Worm (Caenorhabditis elegans) whole organism, mixed stage, embryonic: ENCODE results near the gene btb-9.

ENCODE experiments used
- M03D4.4 ChIP-seq: sonication (generic microtip); optimal IDR thresholded peaks from 2 replicates; lab custom pipeline; 2017; ENCODE audit warnings: mild to moderate bottlenecking, missing genetic modification characterization, missing compliant biosample characterization
- bed-3 ChIP-seq: fragments of 200-800 bp; sonication (Bioruptor generic); optimal IDR thresholded peaks from 3 replicates; lab custom pipeline; 2018; ENCODE audit warnings: mild to moderate bottlenecking, missing genetic modification characterization, moderate library complexity, missing compliant biosample characterization
- blmp-1 ChIP-seq: fragments of 150-350 bp; optimal IDR thresholded peaks from 2 replicates; lab custom pipeline; 2014; ENCODE audit warnings: missing biosample characterization, missing genetic modification characterization
- ceh-43 ChIP-seq: fragments of 200-800 bp; sonication (Bioruptor generic); optimal IDR thresholded peaks from 2 replicates; lab custom pipeline; 2018; ENCODE audit warnings: mild to moderate bottlenecking, missing genetic modification characterization, moderate library complexity, missing compliant biosample characterization
- ceh-83 ChIP-seq: fragments of 200-800 bp; sonication (Bioruptor generic); optimal IDR thresholded peaks from 2 replicates; lab custom pipeline; 2018; ENCODE audit warnings: mild to moderate bottlenecking, missing genetic modification characterization, missing compliant biosample characterization
- ces-1 ChIP-seq: fragments of 150-350 bp; optimal IDR thresholded peaks from 2 replicates; lab custom pipeline; 2014; ENCODE audit warnings: missing biosample characterization, missing genetic modification reagents, missing genetic modification characterization
- cnd-1 ChIP-seq: fragments of 200-800 bp; sonication (Bioruptor generic); optimal IDR thresholded peaks from 2 replicates; lab custom pipeline; 2018; ENCODE audit warnings: mild to moderate bottlenecking, missing genetic modification characterization, missing compliant biosample characterization
- drap-1 ChIP-seq: fragments of 200-800 bp; sonication (Bioruptor generic); optimal IDR thresholded peaks from 3 replicates; lab custom pipeline; 2018; ENCODE audit warnings: mild to moderate bottlenecking, missing genetic modification characterization, missing compliant biosample characterization
- elt-1 ChIP-seq: sonication (generic microtip); optimal IDR thresholded peaks from 2 replicates; lab custom pipeline; 2017; ENCODE audit warnings: missing genetic modification characterization, mild to moderate bottlenecking, missing compliant biosample characterization, antibody characterized with exemption, moderate library complexity, borderline replicate concordance; ENCODE audit not compliant: insufficient read depth
- elt-3 ChIP-seq: fragments of 150-350 bp; optimal IDR thresholded peaks from 2 replicates; lab custom pipeline; 2014; ENCODE audit warnings: missing biosample characterization, missing genetic modification characterization
- flh-1 ChIP-seq: fragments of 200-800 bp; sonication (Bioruptor generic); optimal IDR thresholded peaks from 2 replicates; lab custom pipeline; 2018; ENCODE audit warnings: mild to moderate bottlenecking, missing genetic modification characterization, moderate library complexity, missing compliant biosample characterization
- ham-2 ChIP-seq: fragments of 200-800 bp; sonication (Bioruptor generic); optimal IDR thresholded peaks from 2 replicates; lab custom pipeline; 2018; ENCODE audit warnings: mild to moderate bottlenecking, missing genetic modification characterization, missing compliant biosample characterization
- lin-13 ChIP-seq: fragments of 150-350 bp; optimal IDR thresholded peaks from 2 replicates; lab custom pipeline; 2014; ENCODE audit warnings: missing biosample characterization, missing genetic modification characterization
- lin-32 ChIP-seq: fragments of 200-800 bp; sonication (Bioruptor generic); optimal IDR thresholded peaks from 2 replicates; lab custom pipeline; 2018; ENCODE audit warnings: mild to moderate bottlenecking, missing genetic modification characterization, missing compliant biosample characterization
- lsy-2 ChIP-seq: fragments of 150-350 bp; optimal IDR thresholded peaks from 2 replicates; lab custom pipeline; 2014; ENCODE audit warnings: missing biosample characterization, missing genetic modification characterization
- mep-1 ChIP-seq: fragments of 150-350 bp; optimal IDR thresholded peaks from 2 replicates; lab custom pipeline; 2017; ENCODE audit warnings: missing biosample characterization, missing genetic modification reagents, missing genetic modification characterization, inconsistent platforms
- mls-2 ChIP-seq: sonication (generic microtip); optimal IDR thresholded peaks from 2 replicates; lab custom pipeline; 2016; ENCODE audit warnings: mild to moderate bottlenecking, missing genetic modification characterization, moderate library complexity, missing compliant biosample characterization
- nhr-12 ChIP-seq: fragments of 150-350 bp; optimal IDR thresholded peaks from 2 replicates; lab custom pipeline; 2014; ENCODE audit warnings: missing biosample characterization, missing genetic modification characterization
- nhr-2 ChIP-seq: fragments of 150-350 bp; optimal IDR thresholded peaks from 2 replicates; lab custom pipeline; 2014; ENCODE audit warnings: missing biosample characterization, missing genetic modification characterization
- nhr-28 ChIP-seq: fragments of 150-350 bp; optimal IDR thresholded peaks from 2 replicates; lab custom pipeline; 2014; ENCODE audit warnings: missing biosample characterization, missing genetic modification characterization
- nhr-76 ChIP-seq: sonication (generic microtip); optimal IDR thresholded peaks from 2 replicates; lab custom pipeline; 2017; ENCODE audit warnings: missing biosample characterization, missing genetic modification characterization
- sem-2 ChIP-seq: fragments of 200-800 bp; sonication (Bioruptor generic); optimal IDR thresholded peaks from 2 replicates; lab custom pipeline; 2018; ENCODE audit warnings: mild to moderate bottlenecking, missing genetic modification characterization, missing compliant biosample characterization
- snpc-4 ChIP-seq: fragments of 150-350 bp; optimal IDR thresholded peaks from 2 replicates; lab custom pipeline; 2014; ENCODE audit warnings: missing biosample characterization, missing genetic modification characterization
- sptf-1 ChIP-seq: sonication (generic microtip); optimal IDR thresholded peaks from 2 replicates; lab custom pipeline; 2017; ENCODE audit warnings: mild to moderate bottlenecking, missing genetic modification characterization, moderate library complexity, missing compliant biosample characterization
- tbx-8 ChIP-seq: fragments of 200-800 bp; sonication (Bioruptor generic); optimal IDR thresholded peaks from 2 replicates; lab custom pipeline; 2018; ENCODE audit warnings: mild to moderate bottlenecking, missing genetic modification characterization, moderate library complexity, missing compliant biosample characterization
- unc-120 ChIP-seq: sonication (generic microtip); optimal IDR thresholded peaks from 2 replicates; lab custom pipeline; 2017; ENCODE audit warnings: missing genetic modification characterization, missing compliant biosample characterization; ENCODE audit not compliant: poor library complexity, severe bottlenecking
- unc-39 ChIP-seq: fragments of 150-350 bp; optimal IDR thresholded peaks from 2 replicates; lab custom pipeline; 2014; ENCODE audit warnings: missing biosample characterization, missing genetic modification characterization
- unc-62 ChIP-seq: fragments of 150-350 bp; optimal IDR thresholded peaks from 2 replicates; lab custom pipeline; 2014; ENCODE audit warnings: missing biosample characterization, missing genetic modification reagents, missing genetic modification characterization
- zip-8 ChIP-seq: fragments of 150-350 bp; optimal IDR thresholded peaks from 2 replicates; lab custom pipeline; 2014; ENCODE audit warnings: missing biosample characterization, missing genetic modification characterization

The btb-9 gene

ce11 chrII:1728253-1728652 is at the start of gene btb-9:
Gene btb-9 (plus strand): TSS chrII:1728506.
- TF ChIP-seq sem-2 (GFP tag; lab: Kevin White, UChicago) = no peak
- no peak for TF ChIP-seq drap-1 (GFP tag; lab: Kevin White, UChicago)
- no peak for TF ChIP-seq elt-3
- no peak for TF ChIP-seq ces-1 (GFP tag; lab: Kevin White, UChicago)
- no peak for TF ChIP-seq nhr-12 (tag; lab: Kevin White, UChicago)
- TF ChIP-seq cnd-1 (tag; lab: Kevin White, UChicago) = no peak

- TF ChIP-seq tbx-8 (GFP tag; lab: Kevin White, UChicago) (no peak), unc-39 (tag; lab: Kevin White, UChicago) (no peak), bed-3 (no peak), elt-1 (tag; lab: Kevin White, UChicago) (no peak), mep-1 (tag; lab: Kevin White, UChicago) (no peak), lin-13 (tag; lab: Kevin White, UChicago) (no peak), lsy-2 (tag; lab: Kevin White, UChicago) (no peak), ces-1 (GFP tag; lab: Kevin White, UChicago) (no peak), elt-3 (no peak), ceh-43 (no peak), nhr-28 (tag; lab: Kevin White, UChicago) (no peak)
Observed at ce11 chrII:1679081-1679480, 49.2 kb upstream of the btb-9 start, which contains the start of gene irld-36. Gene irld-36 (plus strand): TSS chrII:1679381.

DNA sequence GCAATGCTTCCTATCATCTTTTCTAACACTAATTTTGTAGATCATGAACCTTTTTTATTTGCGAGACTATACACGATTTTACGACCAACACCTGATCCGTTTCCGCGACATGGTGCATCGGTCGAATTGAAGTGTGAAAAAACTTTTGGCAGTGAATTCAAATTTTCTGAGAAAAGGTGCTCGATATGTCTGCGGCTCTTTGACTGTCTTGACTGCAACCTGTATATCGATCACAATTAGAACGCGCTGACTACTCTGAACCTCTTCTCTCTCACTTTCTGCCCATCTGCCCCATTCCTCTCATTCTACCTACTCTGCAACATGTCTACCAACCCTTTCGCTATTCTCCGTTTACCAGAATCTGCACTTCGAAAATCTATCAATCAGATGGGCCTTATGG is 46.1 kb upstream of the btb-9 start, which contains the start of gene fbxb-26:
Gene fbxb-26, plus strand, starts transcription at position 301 of the 400 bp plus-strand sequence.
- TF ChIP-seq elt-1 (tag; lab: Kevin White, UChicago) (no peak), nhr-28 (tag; lab: Kevin White, UChicago) (no peak), lsy-2 (tag; lab: Kevin White, UChicago) (no peak), nhr-12 (tag; lab: Kevin White, UChicago) (no peak), nhr-2 (tag; lab: Kevin White, UChicago) (no peak), nhr-76 (tag; lab: Kevin White, UChicago) (no peak), sem-2 (GFP tag; lab: Kevin White, UChicago) (no peak)
- TF ChIP-seq, all 35 proteins: peak for 0

ce11 chrII:1683742-1684141 is 44.6 kb upstream of the btb-9 start, which contains the start of gene fbxb-25:
Gene fbxb-25 (plus strand): TSS chrII:1684042.
- TF ChIP-seq bed-3 (no peak), ceh-83 (GFP tag; lab: Kevin White, UChicago) (no peak), drap-1 (GFP tag; lab: Kevin White, UChicago) (no peak), sem-2 (GFP tag; lab: Kevin White, UChicago) (no peak), elt-3 (no peak), mls-2 (tag; lab: Kevin White, UChicago) (no peak)

DNA sequence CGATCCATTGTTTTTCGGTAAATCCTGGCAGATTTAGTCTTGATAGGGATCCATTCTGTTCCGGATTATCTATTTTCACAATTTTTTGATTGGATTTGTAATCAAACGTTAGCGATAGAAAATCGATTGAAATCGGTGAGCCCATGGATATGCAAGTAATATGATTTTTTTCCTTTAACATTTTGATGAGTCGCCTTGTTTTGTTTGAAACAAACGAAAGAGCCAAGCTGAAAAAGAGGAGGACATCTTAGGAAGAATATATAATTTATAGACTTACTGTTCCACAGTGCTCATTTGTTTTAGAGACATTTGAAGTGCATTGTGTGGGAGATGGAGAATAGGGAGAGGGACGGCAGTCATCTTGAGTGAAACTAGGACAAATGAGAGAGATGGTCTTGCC is 39.5 kb upstream of the btb-9 start, which contains the start of the genes fbxb-18 and fbxb-19:
Gene fbxb-18, minus strand, starts transcription at position 101 of the 400 bp plus-strand sequence.
Gene fbxb-19, minus strand, starts transcription at position 369 of the 400 bp plus-strand sequence.
- TF ChIP-seq lin-32 (GFP tag; lab: Kevin White, UChicago) = no peak
- no peak for TF ChIP-seq sptf-1 (tag; lab: Kevin White, UChicago)
- no peak for TF ChIP-seq zip-8 (tag; lab: Kevin White, UChicago)
- TF ChIP-seq flh-1 (GFP tag; lab: Kevin White, UChicago) = no peak
- TF ChIP-seq unc-62 (GFP tag; lab: Kevin White, UChicago) = no peak
- no peak for TF ChIP-seq lsy-2 (tag; lab: Kevin White, UChicago)
- TF ChIP-seq unc-120 (tag; lab: Kevin White, UChicago) = no peak
- no peak for TF ChIP-seq M03D4.4 (tag; lab: Kevin White, UChicago)
- TF ChIP-seq blmp-1 (tag; lab: Kevin White, UChicago) = no peak
- no peak for TF ChIP-seq ham-2 (GFP tag; lab: Kevin White, UChicago)
- TF ChIP-seq snpc-4 = no peak
- no peak for TF ChIP-seq sem-2 (GFP tag; lab: Kevin White, UChicago)
- TF ChIP-seq unc-39 (tag; lab: Kevin White, UChicago) = no peak
- TF ChIP-seq elt-1 (tag; lab: Kevin White, UChicago) = no peak
- TF ChIP-seq mls-2 (tag; lab: Kevin White, UChicago) = no peak
